Worm (Caenorhabditis elegans) whole organism, mixed stage, embryonic: ENCODE results near the gene srh-244.
"Not testable (repeated sequence)": the region's sequence is repeated elsewhere in the genome, so short reads cannot be mapped to it uniquely, and the experiment has no call there.

ENCODE experiments used
- M03D4.4 ChIP-seq: sonication (generic microtip); optimal IDR thresholded peaks from 2 replicates; lab custom pipeline; 2017; ENCODE audit warnings: mild to moderate bottlenecking, missing genetic modification characterization, missing compliant biosample characterization
- bed-3 ChIP-seq: fragments of 200-800 bp; sonication (Bioruptor generic); optimal IDR thresholded peaks from 3 replicates; lab custom pipeline; 2018; ENCODE audit warnings: mild to moderate bottlenecking, missing genetic modification characterization, moderate library complexity, missing compliant biosample characterization
- blmp-1 ChIP-seq: fragments of 150-350 bp; optimal IDR thresholded peaks from 2 replicates; lab custom pipeline; 2014; ENCODE audit warnings: missing biosample characterization, missing genetic modification characterization
- ceh-39 ChIP-seq: fragments of 150-350 bp; optimal IDR thresholded peaks from 2 replicates; lab custom pipeline; 2014; ENCODE audit warnings: missing biosample characterization, missing genetic modification characterization
- ceh-43 ChIP-seq: fragments of 200-800 bp; sonication (Bioruptor generic); optimal IDR thresholded peaks from 2 replicates; lab custom pipeline; 2018; ENCODE audit warnings: mild to moderate bottlenecking, missing genetic modification characterization, moderate library complexity, missing compliant biosample characterization
- ceh-83 ChIP-seq: fragments of 200-800 bp; sonication (Bioruptor generic); optimal IDR thresholded peaks from 2 replicates; lab custom pipeline; 2018; ENCODE audit warnings: mild to moderate bottlenecking, missing genetic modification characterization, missing compliant biosample characterization
- ces-1 ChIP-seq: fragments of 150-350 bp; optimal IDR thresholded peaks from 2 replicates; lab custom pipeline; 2014; ENCODE audit warnings: missing biosample characterization, missing genetic modification reagents, missing genetic modification characterization
- cnd-1 ChIP-seq: fragments of 200-800 bp; sonication (Bioruptor generic); optimal IDR thresholded peaks from 2 replicates; lab custom pipeline; 2018; ENCODE audit warnings: mild to moderate bottlenecking, missing genetic modification characterization, missing compliant biosample characterization
- drap-1 ChIP-seq: fragments of 200-800 bp; sonication (Bioruptor generic); optimal IDR thresholded peaks from 3 replicates; lab custom pipeline; 2018; ENCODE audit warnings: mild to moderate bottlenecking, missing genetic modification characterization, missing compliant biosample characterization
- elt-1 ChIP-seq: sonication (generic microtip); optimal IDR thresholded peaks from 2 replicates; lab custom pipeline; 2017; ENCODE audit warnings: missing genetic modification characterization, mild to moderate bottlenecking, missing compliant biosample characterization, antibody characterized with exemption, moderate library complexity, borderline replicate concordance; ENCODE audit not compliant: insufficient read depth
- elt-3 ChIP-seq: fragments of 150-350 bp; optimal IDR thresholded peaks from 2 replicates; lab custom pipeline; 2014; ENCODE audit warnings: missing biosample characterization, missing genetic modification characterization
- flh-1 ChIP-seq: fragments of 200-800 bp; sonication (Bioruptor generic); optimal IDR thresholded peaks from 2 replicates; lab custom pipeline; 2018; ENCODE audit warnings: mild to moderate bottlenecking, missing genetic modification characterization, moderate library complexity, missing compliant biosample characterization
- ham-2 ChIP-seq: fragments of 200-800 bp; sonication (Bioruptor generic); optimal IDR thresholded peaks from 2 replicates; lab custom pipeline; 2018; ENCODE audit warnings: mild to moderate bottlenecking, missing genetic modification characterization, missing compliant biosample characterization
- hlh-1 ChIP-seq: fragments of 150-350 bp; optimal IDR thresholded peaks from 2 replicates; lab custom pipeline; 2014; ENCODE audit warnings: missing biosample characterization, missing genetic modification reagents, missing genetic modification characterization
- lin-13 ChIP-seq: fragments of 150-350 bp; optimal IDR thresholded peaks from 2 replicates; lab custom pipeline; 2014; ENCODE audit warnings: missing biosample characterization, missing genetic modification characterization
- lin-32 ChIP-seq: fragments of 200-800 bp; sonication (Bioruptor generic); optimal IDR thresholded peaks from 2 replicates; lab custom pipeline; 2018; ENCODE audit warnings: mild to moderate bottlenecking, missing genetic modification characterization, missing compliant biosample characterization
- lsy-2 ChIP-seq: fragments of 150-350 bp; optimal IDR thresholded peaks from 2 replicates; lab custom pipeline; 2014; ENCODE audit warnings: missing biosample characterization, missing genetic modification characterization
- mab-5 ChIP-seq: fragments of 150-350 bp; optimal IDR thresholded peaks from 2 replicates; lab custom pipeline; 2014; ENCODE audit warnings: missing biosample characterization, missing genetic modification characterization
- mep-1 ChIP-seq: fragments of 150-350 bp; optimal IDR thresholded peaks from 2 replicates; lab custom pipeline; 2017; ENCODE audit warnings: missing biosample characterization, missing genetic modification reagents, missing genetic modification characterization, inconsistent platforms
- mls-2 ChIP-seq: sonication (generic microtip); optimal IDR thresholded peaks from 2 replicates; lab custom pipeline; 2016; ENCODE audit warnings: mild to moderate bottlenecking, missing genetic modification characterization, moderate library complexity, missing compliant biosample characterization
- nhr-12 ChIP-seq: fragments of 150-350 bp; optimal IDR thresholded peaks from 2 replicates; lab custom pipeline; 2014; ENCODE audit warnings: missing biosample characterization, missing genetic modification characterization
- nhr-2 ChIP-seq: fragments of 150-350 bp; optimal IDR thresholded peaks from 2 replicates; lab custom pipeline; 2014; ENCODE audit warnings: missing biosample characterization, missing genetic modification characterization
- nhr-237 ChIP-seq: fragments of 150-350 bp; optimal IDR thresholded peaks from 2 replicates; lab custom pipeline; 2014; ENCODE audit warnings: missing biosample characterization, missing genetic modification characterization
- nhr-28 ChIP-seq: fragments of 150-350 bp; optimal IDR thresholded peaks from 2 replicates; lab custom pipeline; 2014; ENCODE audit warnings: missing biosample characterization, missing genetic modification characterization
- nhr-76 ChIP-seq: sonication (generic microtip); optimal IDR thresholded peaks from 2 replicates; lab custom pipeline; 2017; ENCODE audit warnings: missing biosample characterization, missing genetic modification characterization
- pha-4 ChIP-seq: fragments of 150-350 bp; optimal IDR thresholded peaks from 2 replicates; lab custom pipeline; 2018; ENCODE audit warnings: missing biosample characterization, missing genetic modification reagents, missing genetic modification characterization
- snpc-4 ChIP-seq: fragments of 150-350 bp; optimal IDR thresholded peaks from 2 replicates; lab custom pipeline; 2014; ENCODE audit warnings: missing biosample characterization, missing genetic modification characterization
- sptf-1 ChIP-seq: sonication (generic microtip); optimal IDR thresholded peaks from 2 replicates; lab custom pipeline; 2017; ENCODE audit warnings: mild to moderate bottlenecking, missing genetic modification characterization, moderate library complexity, missing compliant biosample characterization
- tbx-8 ChIP-seq: fragments of 200-800 bp; sonication (Bioruptor generic); optimal IDR thresholded peaks from 2 replicates; lab custom pipeline; 2018; ENCODE audit warnings: mild to moderate bottlenecking, missing genetic modification characterization, moderate library complexity, missing compliant biosample characterization
- unc-120 ChIP-seq: sonication (generic microtip); optimal IDR thresholded peaks from 2 replicates; lab custom pipeline; 2017; ENCODE audit warnings: missing genetic modification characterization, missing compliant biosample characterization; ENCODE audit not compliant: poor library complexity, severe bottlenecking
- unc-39 ChIP-seq: fragments of 150-350 bp; optimal IDR thresholded peaks from 2 replicates; lab custom pipeline; 2014; ENCODE audit warnings: missing biosample characterization, missing genetic modification characterization
- zip-8 ChIP-seq: fragments of 150-350 bp; optimal IDR thresholded peaks from 2 replicates; lab custom pipeline; 2014; ENCODE audit warnings: missing biosample characterization, missing genetic modification characterization
- ztf-11 ChIP-seq: fragments of 150-350 bp; optimal IDR thresholded peaks from 2 replicates; lab custom pipeline; 2014; ENCODE audit warnings: missing biosample characterization, missing genetic modification characterization

The srh-244 gene

ce11 chrV:7304506-7304905, 39.1 kb upstream of the srh-244 start, which contains the start of gene F07G11.2:
F07G11.2 (plus strand) TSS chrV:7304806.
- TF ChIP-seq ceh-43 (GFP tag; lab: Kevin White, UChicago); nhr-76; nhr-12 (tag; lab: Kevin White, UChicago): not testable (repeated sequence)

- no peak for TF ChIP-seq lin-13
These were observed 36.5 kb upstream of the srh-244 start, which contains the start of gene F07G11.1 for ce11 chrV:7307089-7307488. F07G11.1 (plus strand) TSS chrV:7307389.

ce11 chrV:7313233-7313632, 30.4 kb upstream of the srh-244 start, which contains the start of gene srx-6:
srx-6 (minus strand) TSS chrV:7313333.
- TF ChIP-seq M03D4.4 (tag; lab: Kevin White, UChicago) (no peak), mep-1 (tag; lab: Kevin White, UChicago) (no peak), lin-32 (GFP tag; lab: Kevin White, UChicago) (no peak), nhr-76 (no peak), ces-1 (GFP tag; lab: Kevin White, UChicago) (no peak), zip-8 (tag; lab: Kevin White, UChicago) (no peak), lsy-2 (tag; lab: Kevin White, UChicago) (no peak), unc-120 (tag; lab: Kevin White, UChicago) (no peak), ceh-39 (no peak), nhr-28 (no peak), unc-39 (tag; lab: Kevin White, UChicago) (no peak), nhr-237 (tag; lab: Kevin White, UChicago) (no peak), cnd-1 (tag; lab: Kevin White, UChicago) (no peak), blmp-1 (no peak)

ce11 chrV:7320909-7321308, 22.7 kb upstream of the srh-244 start, which contains the start of gene lmd-4:
lmd-4 (minus strand) TSS chrV:7321009.
- TF ChIP-seq ceh-83 (GFP tag; lab: Kevin White, UChicago): no peak
- TF ChIP-seq mep-1 (tag; lab: Kevin White, UChicago): no peak
- no peak for TF ChIP-seq ztf-11 (tag; lab: Kevin White, UChicago)
- TF ChIP-seq flh-1 (GFP tag; lab: Kevin White, UChicago): no peak
- TF ChIP-seq ceh-43 (GFP tag; lab: Kevin White, UChicago): no peak
- no peak for TF ChIP-seq cnd-1 (tag; lab: Kevin White, UChicago)
- TF ChIP-seq ham-2 (GFP tag; lab: Kevin White, UChicago): no peak
- TF ChIP-seq mls-2 (tag; lab: Kevin White, UChicago): no peak
- no peak for TF ChIP-seq hlh-1 (tag; lab: Kevin White, UChicago)
- TF ChIP-seq ces-1 (GFP tag; lab: Kevin White, UChicago): no peak
- no peak for TF ChIP-seq lsy-2 (tag; lab: Kevin White, UChicago)
- no peak for TF ChIP-seq mab-5 (tag; lab: Kevin White, UChicago)
- TF ChIP-seq lin-32 (GFP tag; lab: Kevin White, UChicago): no peak
- TF ChIP-seq, all 35 proteins: peak for 0

ce11 chrV:7321915-7322314, 21.7 kb upstream of the srh-244 start, which contains the start of gene F10G2.10:
F10G2.10 (plus strand) TSS chrV:7322215.
- no peak for TF ChIP-seq ztf-11 (tag; lab: Kevin White, UChicago)
- no peak for TF ChIP-seq ceh-43 (GFP tag; lab: Kevin White, UChicago)
- no peak for TF ChIP-seq ces-1 (GFP tag; lab: Kevin White, UChicago)
- no peak for TF ChIP-seq cnd-1 (tag; lab: Kevin White, UChicago)
- TF ChIP-seq blmp-1: no peak
- TF ChIP-seq nhr-2: no peak
- TF ChIP-seq unc-120 (tag; lab: Kevin White, UChicago): no peak
- no peak for TF ChIP-seq ceh-39
- no peak for TF ChIP-seq drap-1
- no peak for TF ChIP-seq elt-1 (tag; lab: Kevin White, UChicago)
- no peak for TF ChIP-seq elt-3
- no peak for TF ChIP-seq nhr-12 (tag; lab: Kevin White, UChicago)

ce11 chrV:7325285-7325684, 18.3 kb upstream of the srh-244 start, which contains the start of gene srx-92:
srx-92 (minus strand) TSS chrV:7325385.
- TF ChIP-seq pha-4 (tag; lab: Kevin White, UChicago): no peak
- TF ChIP-seq nhr-12 (tag; lab: Kevin White, UChicago): no peak
- TF ChIP-seq tbx-8: no peak
- no peak for TF ChIP-seq ham-2 (GFP tag; lab: Kevin White, UChicago)
- no peak for TF ChIP-seq snpc-4 (tag; lab: Kevin White, UChicago)
- TF ChIP-seq elt-3: no peak
- no peak for TF ChIP-seq sptf-1 (tag; lab: Kevin White, UChicago)
- TF ChIP-seq blmp-1: no peak
- no peak for TF ChIP-seq ceh-83 (GFP tag; lab: Kevin White, UChicago)
- no peak for TF ChIP-seq lin-13
- no peak for TF ChIP-seq unc-120 (tag; lab: Kevin White, UChicago)
- no peak for TF ChIP-seq bed-3 (GFP tag; lab: Kevin White, UChicago)
- no peak for TF ChIP-seq drap-1
- TF ChIP-seq cnd-1 (tag; lab: Kevin White, UChicago): no peak
- no peak for TF ChIP-seq elt-1 (tag; lab: Kevin White, UChicago)
- TF ChIP-seq nhr-76: no peak
- no peak for TF ChIP-seq ces-1 (GFP tag; lab: Kevin White, UChicago)
- TF ChIP-seq lin-32 (GFP tag; lab: Kevin White, UChicago): no peak
- TF ChIP-seq nhr-237 (tag; lab: Kevin White, UChicago): no peak
